Fruit fly (Drosophila melanogaster): Measurements from ENCODE around the gene CG16713.

The CG16713 gene

dm6 chr2L:3703260-3703659 is 8.0 kb upstream of the CG16713 start, which contains the start of gene CG2816 (continued):
- TF ChIP-seq CG2875 (GFP tag; optimal IDR thresholded peaks at IDR 0.05): no peak
- TF ChIP-seq BEAF-32 (GFP tag; optimal IDR thresholded peaks at IDR 0.05): no peak
- peak; percentile 18 for TF ChIP-seq psq (GFP tag; optimal IDR thresholded peaks at IDR 0.05)
- TF ChIP-seq Rfx (GFP tag; IDR thresholded peaks at IDR 0.05): peak; percentile 98
- TF ChIP-seq CG9609 (GFP tag; optimal IDR thresholded peaks at IDR 0.05): peak; percentile 77
- TF ChIP-seq CG12071 (GFP tag; optimal IDR thresholded peaks at IDR 0.05): peak; percentile 20
- no peak for TF ChIP-seq Deaf1 (tag; optimal IDR thresholded peaks at IDR 0.05)
- peak; percentile 23; the same call in 1 of the 2 replicates for TF ChIP-seq ham (GFP tag; IDR thresholded peaks at IDR 0.05)
- TF ChIP-seq HLH3B (GFP tag; IDR thresholded peaks at IDR 0.05): peak; percentile 57
- TF ChIP-seq D19A (tag; optimal IDR thresholded peaks at IDR 0.05): no peak
- peak; percentile 54 for TF ChIP-seq jumu (GFP tag; optimal IDR thresholded peaks at IDR 0.05)
- TF ChIP-seq CG2712 (tag; optimal IDR thresholded peaks at IDR 0.05): no peak
- TF ChIP-seq HHEX (GFP tag; optimal IDR thresholded peaks at IDR 0.05): peak; percentile 35
- no peak for TF ChIP-seq wor (GFP tag; IDR thresholded peaks at IDR 0.05)
- no peak for TF ChIP-seq CG3838 (GFP tag; optimal IDR thresholded peaks at IDR 0.05)
- TF ChIP-seq CG9797 (GFP tag; optimal IDR thresholded peaks at IDR 0.05): no peak
- 0 out of 3 replicates have a peak, but pooled peaks have one; percentile 18 for TF ChIP-seq C15 (GFP tag; IDR thresholded peaks at IDR 0.05)
- TF ChIP-seq Drgx (GFP tag; IDR thresholded peaks at IDR 0.05): peak; percentile 92; the same call in 1 of the 2 replicates
- TF ChIP-seq Hmr (GFP tag; optimal IDR thresholded peaks at IDR 0.05): peak; percentile 80
- no peak for TF ChIP-seq Sry-δ (GFP tag; optimal IDR thresholded peaks at IDR 0.05)
- peak; percentile 88 for TF ChIP-seq pho (GFP tag; optimal IDR thresholded peaks at IDR 0.05)
- TF ChIP-seq tup (GFP tag; optimal IDR thresholded peaks at IDR 0.05): no peak
- TF ChIP-seq CG9817 (tag; optimal IDR thresholded peaks at IDR 0.05): peak; percentile 91
- no peak for TF ChIP-seq danr (GFP tag; IDR thresholded peaks at IDR 0.05)
- TF ChIP-seq dmrt99B (tag; optimal IDR thresholded peaks at IDR 0.05): peak; percentile 48
- TF ChIP-seq CkIIα-i1 (GFP tag; IDR thresholded peaks at IDR 0.05): no peak
- peak; percentile 63 for TF ChIP-seq slp2 (GFP tag; optimal IDR thresholded peaks at IDR 0.05)
- no peak for TF ChIP-seq mirr (GFP tag; optimal IDR thresholded peaks at IDR 0.05)
- TF ChIP-seq dysf (GFP tag; IDR thresholded peaks at IDR 0.05): peak; percentile 92
- no peak for TF ChIP-seq Blimp-1 (GFP tag; optimal IDR thresholded peaks at IDR 0.05)
- TF ChIP-seq CG10147 (GFP tag; optimal IDR thresholded peaks at IDR 0.05): no peak
- TF ChIP-seq CG11723 (GFP tag; optimal IDR thresholded peaks at IDR 0.05): no peak
- TF ChIP-seq tio (GFP tag; optimal IDR thresholded peaks at IDR 0.05): peak; percentile 36
- peak; percentile 35; the same call in 1 of the 2 replicates for TF ChIP-seq CG4730 (GFP tag; IDR thresholded peaks at IDR 0.05)
- TF ChIP-seq vvl (GFP tag; IDR thresholded peaks at IDR 0.05): peak; percentile 87; the same call in 1 of the 2 replicates
- TF ChIP-seq CG17829 (tag; optimal IDR thresholded peaks at IDR 0.05): no peak
- peak; percentile 38 for TF ChIP-seq CG13296 (GFP tag; optimal IDR thresholded peaks at IDR 0.05)
- TF ChIP-seq PHDP (tag; optimal IDR thresholded peaks at IDR 0.05): peak; percentile 74
- no peak for TF ChIP-seq TFAM (GFP tag; optimal IDR thresholded peaks at IDR 0.05)
- TF ChIP-seq zf30C (GFP tag; optimal IDR thresholded peaks at IDR 0.05): no peak
- peak; percentile 42 for TF ChIP-seq Oli (tag; optimal IDR thresholded peaks at IDR 0.05)
- no peak for TF ChIP-seq CG3065 (GFP tag; optimal IDR thresholded peaks at IDR 0.05)
- no peak for TF ChIP-seq Ets97D (GFP tag; optimal IDR thresholded peaks at IDR 0.05)
- peak; percentile 93 for TF ChIP-seq sob (GFP tag; IDR thresholded peaks at IDR 0.05)
- TF ChIP-seq CG7745 (tag; optimal IDR thresholded peaks at IDR 0.05): no peak
- TF ChIP-seq Vsx1 (GFP tag; optimal IDR thresholded peaks at IDR 0.05): no peak
- TF ChIP-seq CG3281 (GFP tag; optimal IDR thresholded peaks at IDR 0.05): peak; percentile 55
- TF ChIP-seq CG15514 (GFP tag; optimal IDR thresholded peaks at IDR 0.05): peak; percentile 38
- TF ChIP-seq ranshi (GFP tag; IDR thresholded peaks at IDR 0.05): no peak; the same call in 1 of the 2 replicates
- 0 out of 2 replicates have a peak, but pooled peaks have one; percentile 27 for TF ChIP-seq ara (GFP tag; IDR thresholded peaks at IDR 0.05)
- no peak for TF ChIP-seq lola (GFP tag; optimal IDR thresholded peaks at IDR 0.05)
